Worm (Caenorhabditis elegans) whole organism, L4/young adult: ENCODE results near the gene C51E3.9.

Experiments
- W03F9.2 ChIP-seq: fragments of 150-350 bp; optimal IDR thresholded peaks from 2 replicates; lab custom pipeline; 2014; ENCODE audit warnings: missing biosample characterization, missing genetic modification characterization
- him-1 ChIP-seq: sonication (generic microtip); optimal IDR thresholded peaks from 2 replicates; lab custom pipeline; 2016; ENCODE audit warnings: missing genotype, missing genetic modification reagents, missing genetic modification characterization, missing compliant biosample characterization

DNA sequence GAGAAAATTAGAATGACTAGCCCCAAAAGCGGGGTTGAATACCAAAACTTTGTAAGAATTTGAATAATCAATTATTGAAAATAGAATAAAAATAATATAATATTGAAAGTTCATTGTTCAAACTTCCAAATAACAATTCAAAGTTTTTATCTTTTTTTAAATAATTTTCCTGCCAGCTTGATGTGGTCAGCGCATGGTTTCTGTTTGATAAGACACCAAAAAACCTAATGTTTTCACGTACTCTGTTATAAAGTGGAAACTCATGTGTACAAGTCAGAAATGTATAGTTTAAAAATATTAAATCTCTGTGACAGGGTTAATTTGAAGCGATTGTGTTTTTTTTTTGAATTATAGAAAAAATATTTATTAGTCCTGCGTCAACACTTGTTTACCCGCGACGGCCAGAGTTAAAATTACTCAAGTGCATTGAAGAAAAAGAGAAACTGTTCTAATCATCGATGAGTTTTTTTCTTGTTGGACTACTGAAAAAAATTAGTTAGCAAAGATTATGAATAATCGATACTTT is 40.9 kb upstream of the C51E3.9 start, which contains the start of gene ugt-17:
- no peak for TF ChIP-seq him-1 (tag; lab: Kevin White, UChicago)
- TF ChIP-seq W03F9.2 (tag; lab: Kevin White, UChicago): no peak
